Fruit fly (Drosophila melanogaster): ENCODE measurements around the gene Rpt2.

The Rpt2 gene

dm6 chr3R:23958091-23958838, 26.9 kb upstream of the Rpt2 start, which contains the start of the genes GluProRS and AP-1sigma:
TSS of gene GluProRS (minus strand) at chr3R:23958391.
TSS of gene AP-1sigma (plus strand) at chr3R:23958651.
- TF ChIP-seq tai (GFP tag; optimal IDR thresholded peaks at IDR 0.05), result no peak
- TF ChIP-seq GATAd (GFP tag; optimal IDR thresholded peaks at IDR 0.05), result peak; percentile 80
- TF ChIP-seq ey (GFP tag; optimal IDR thresholded peaks at IDR 0.05), result peak; percentile 89
- TF ChIP-seq OdsH (GFP tag; optimal IDR thresholded peaks at IDR 0.05), result peak; percentile 86
- peak; percentile 57 for TF ChIP-seq Hr83 (GFP tag; optimal IDR thresholded peaks at IDR 0.05; ENCODE audit: poor library complexity, severe bottlenecking)
- peak; percentile 91 for TF ChIP-seq HLH106 (tag; optimal IDR thresholded peaks at IDR 0.05)
- TF ChIP-seq sage (GFP tag; optimal IDR thresholded peaks at IDR 0.05), result peak; percentile 65
- TF ChIP-seq br (GFP tag; optimal IDR thresholded peaks at IDR 0.05), result peak; percentile 81
- no peak for TF ChIP-seq pan (optimal IDR thresholded peaks at IDR 0.05)
- TF ChIP-seq Abd-B (GFP tag; optimal IDR thresholded peaks at IDR 0.05), result no peak
- TF ChIP-seq dsf (GFP tag; optimal IDR thresholded peaks at IDR 0.05; ENCODE audit: borderline replicate concordance), result peak; percentile 79
- TF ChIP-seq lola (GFP tag; optimal IDR thresholded peaks at IDR 0.05), result no peak
- TF ChIP-seq h (GFP tag; optimal IDR thresholded peaks at IDR 0.05), result peak; percentile 92
- TF ChIP-seq Hnf4 (GFP tag; optimal IDR thresholded peaks at IDR 0.05), result peak; percentile 85
- TF ChIP-seq dmrt93B (GFP tag; optimal IDR thresholded peaks at IDR 0.05), result peak; percentile 86
- TF ChIP-seq woc (GFP tag; optimal IDR thresholded peaks at IDR 0.05), result peak; percentile 87
- peak; percentile 90 for TF ChIP-seq rgr (GFP tag; optimal IDR thresholded peaks at IDR 0.05)
- no peak for TF ChIP-seq Dif (GFP tag; optimal IDR thresholded peaks at IDR 0.05; ENCODE audit: partially characterized antibody)
- TF ChIP-seq Sp1 (GFP tag; optimal IDR thresholded peaks at IDR 0.05), result peak; percentile 85
- peak; percentile 89 for TF ChIP-seq fru (GFP tag; optimal IDR thresholded peaks at IDR 0.05)
- TF ChIP-seq jim (GFP tag; optimal IDR thresholded peaks at IDR 0.05), result no peak
- TF ChIP-seq Mio (GFP tag; optimal IDR thresholded peaks at IDR 0.05), result peak; percentile 37
- TF ChIP-seq dl (GFP tag; optimal IDR thresholded peaks at IDR 0.05; ENCODE audit: insufficient read depth in 1 of 2, partially characterized antibody in 2 of 2), result no peak
- peak; percentile 51 to 93 for TF ChIP-seq foxo (GFP tag; optimal IDR thresholded peaks at IDR 0.05)
- TF ChIP-seq CG32264 (GFP tag; optimal IDR thresholded peaks at IDR 0.05), result peak; percentile 72
- TF ChIP-seq Dfd (GFP tag; optimal IDR thresholded peaks at IDR 0.05), result no peak
- TF ChIP-seq Hr78 (GFP tag; optimal IDR thresholded peaks at IDR 0.05), result no peak
- peak; percentile 83 for TF ChIP-seq Myc (optimal IDR thresholded peaks at IDR 0.05)
- TF ChIP-seq CG9705 (GFP tag; optimal IDR thresholded peaks at IDR 0.05), result peak; percentile 85
- peak; percentile 47 for TF ChIP-seq Rel (GFP tag; optimal IDR thresholded peaks at IDR 0.05)
- peak; percentile 66 for TF ChIP-seq Rel (tag; optimal IDR thresholded peaks at IDR 0.05)
- TF ChIP-seq Vsx2 (GFP tag; optimal IDR thresholded peaks at IDR 0.05; ENCODE audit: partially characterized antibody), result no peak
- peak; percentile 89 for TF ChIP-seq Jra (GFP tag; optimal IDR thresholded peaks at IDR 0.05)
- TF ChIP-seq sv (GFP tag; optimal IDR thresholded peaks at IDR 0.05), result peak; percentile 94
- TF ChIP-seq N (GFP tag; optimal IDR thresholded peaks at IDR 0.05), result no peak
- no peak for TF ChIP-seq CrebA (GFP tag; optimal IDR thresholded peaks at IDR 0.05; ENCODE audit: borderline replicate concordance)
- TF ChIP-seq usp (GFP tag; optimal IDR thresholded peaks at IDR 0.05), result no peak
- no peak for TF ChIP-seq brk (GFP tag; optimal IDR thresholded peaks at IDR 0.05)
- TF ChIP-seq psq (GFP tag; optimal IDR thresholded peaks at IDR 0.05), result peak; percentile 82

DNA sequence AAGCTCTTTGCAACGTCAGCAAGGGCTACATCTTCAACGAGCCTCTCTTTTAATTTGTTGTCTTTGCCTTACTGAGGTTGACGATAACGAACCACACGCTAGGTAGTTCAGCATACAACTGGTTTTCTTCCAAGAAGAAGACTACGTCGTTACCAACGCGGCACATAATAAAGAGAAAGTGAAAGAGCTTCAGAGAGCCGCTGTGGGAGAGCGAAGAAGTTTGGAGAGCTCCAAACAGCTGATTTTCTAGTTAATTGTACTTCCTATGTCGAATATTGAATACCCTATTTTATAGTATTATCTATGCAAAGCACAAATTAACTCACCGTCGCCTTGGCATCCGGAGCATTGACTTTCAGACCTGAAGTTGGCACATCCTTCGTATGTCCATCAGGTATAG, 24.0 kb upstream of the Rpt2 start:
- peak; percentile 13 to 54 for TF ChIP-seq dl (GFP tag; optimal IDR thresholded peaks at IDR 0.05; ENCODE audit: insufficient read depth in 1 of 2, partially characterized antibody in 2 of 2)
- TF ChIP-seq foxo (GFP tag; optimal IDR thresholded peaks at IDR 0.05), result no peak
- peak; percentile 17 for TF ChIP-seq Vsx2 (GFP tag; optimal IDR thresholded peaks at IDR 0.05; ENCODE audit: partially characterized antibody)
- TF ChIP-seq h (GFP tag; optimal IDR thresholded peaks at IDR 0.05), result no peak
- peak; percentile 41 for TF ChIP-seq woc (GFP tag; optimal IDR thresholded peaks at IDR 0.05)
- TF ChIP-seq Dif (GFP tag; optimal IDR thresholded peaks at IDR 0.05; ENCODE audit: partially characterized antibody), result peak; percentile 52
